Worm (Caenorhabditis elegans) whole organism, L4 larva: ENCODE data around the gene T21C9.11.
"Not testable (repeated sequence)": the region's sequence is repeated elsewhere in the genome, so short reads cannot be mapped to it uniquely, and the experiment has no call there.

Experiments
- F44E2.7 ChIP-seq: fragments of 200-800 bp; sonication (Bioruptor generic); IDR thresholded peaks from 2 replicates; pipeline ENCODE4 v2.1.2; 2022; ENCODE audit warnings: missing genetic modification characterization, missing compliant biosample characterization
- ama-1 ChIP-seq: fragments of 150-350 bp; optimal IDR thresholded peaks from 2 replicates; lab custom pipeline; 2014; ENCODE audit warnings: inconsistent platforms, mixed read lengths
- daf-19 ChIP-seq: fragments of 200-800 bp; sonication (Bioruptor generic); conservative IDR thresholded peaks from 2 replicates; pipeline ENCODE4 v1.3.6; 2022; ENCODE audit warnings: missing genetic modification characterization, missing compliant biosample characterization
- fkh-10 ChIP-seq: fragments of 150-350 bp; optimal IDR thresholded peaks from 2 replicates; lab custom pipeline; 2014; ENCODE audit warnings: missing biosample characterization, missing genetic modification reagents, missing genetic modification characterization
- jun-1 ChIP-seq: fragments of 150-350 bp; optimal IDR thresholded peaks from 2 replicates; lab custom pipeline; 2014; ENCODE audit warnings: missing biosample characterization, missing genetic modification reagents, missing genetic modification characterization
- nhr-237 ChIP-seq: sonication (generic microtip); optimal IDR thresholded peaks from 2 replicates; lab custom pipeline; 2017; ENCODE audit warnings: missing biosample characterization, missing genetic modification characterization
- vab-7 ChIP-seq: fragments of 200-800 bp; sonication (Bioruptor generic); IDR thresholded peaks from 2 replicates; pipeline ENCODE4 v1.3.6; 2022; ENCODE audit warnings: missing genetic modification reagents, missing genetic modification characterization, missing compliant biosample characterization

DNA sequence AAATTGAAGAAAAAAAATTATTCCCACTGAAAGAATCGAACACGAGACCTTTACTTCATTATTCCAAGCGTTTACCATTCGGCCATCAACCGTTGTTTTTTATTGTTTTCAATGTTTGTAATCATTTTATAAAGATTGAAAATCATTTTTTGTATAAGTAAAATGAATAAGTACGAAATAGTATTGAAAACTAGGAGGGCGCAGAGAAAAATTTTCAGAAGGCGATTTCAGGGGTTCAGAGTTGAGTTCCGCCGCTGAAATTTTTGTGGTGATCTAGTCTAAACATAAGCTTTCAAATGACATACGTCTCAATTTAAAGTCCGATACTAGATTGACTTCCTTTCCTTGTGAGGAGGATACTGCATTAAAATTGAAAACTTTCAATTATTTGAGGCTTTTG is 43.8 kb upstream of the T21C9.11 start:
- not testable (repeated sequence) for TF ChIP-seq F44E2.7 (GFP tag; lab: Robert Waterston, UW); daf-19 (GFP tag; lab: Robert Waterston, UW); fkh-10 (GFP tag; lab: Kevin White, UChicago); jun-1 (tag; lab: Kevin White, UChicago); nhr-237 (tag; lab: Kevin White, UChicago); ama-1; vab-7 (GFP tag; lab: Robert Waterston, UW)
